Worm (Caenorhabditis elegans) whole organism, L4 larva: ENCODE measurements around the gene ZK218.4.

Experiments used
- D1046.2 ChIP-seq: fragments of 200-800 bp; sonication (Bioruptor generic); IDR thresholded peaks from 2 replicates; pipeline ENCODE4 v1.3.6; 2022; ENCODE audit warnings: missing genetic modification characterization, missing compliant biosample characterization
- F37D6.2 ChIP-seq: sonication (generic microtip); optimal IDR thresholded peaks from 2 replicates; lab custom pipeline; 2016; ENCODE audit warnings: mild to moderate bottlenecking, missing genetic modification characterization, missing compliant biosample characterization
- F44E2.7 ChIP-seq: fragments of 200-800 bp; sonication (Bioruptor generic); IDR thresholded peaks from 2 replicates; pipeline ENCODE4 v2.1.2; 2022; ENCODE audit warnings: missing genetic modification characterization, missing compliant biosample characterization
- T20F7.1 ChIP-seq: fragments of 200-800 bp; sonication (Bioruptor generic); optimal IDR thresholded peaks from 2 replicates; lab custom pipeline; 2018; ENCODE audit warnings: mild to moderate bottlenecking, missing genetic modification characterization, missing compliant biosample characterization
- T26A8.4 ChIP-seq: fragments of 200-800 bp; sonication (Bioruptor generic); IDR thresholded peaks from 2 replicates; pipeline ENCODE4 v1.3.6; 2022; ENCODE audit warnings: missing genetic modification characterization, missing compliant biosample characterization
- Y48G9A.11 ChIP-seq: fragments of 200-800 bp; sonication (Bioruptor generic); IDR thresholded peaks from 2 replicates; pipeline ENCODE4 v1.3.6; 2022; ENCODE audit warnings: missing genetic modification reagents, missing genetic modification characterization, missing compliant biosample characterization
- Y75B8A.6 ChIP-seq: fragments of 200-800 bp; sonication (Bioruptor generic); IDR thresholded peaks from 2 replicates; pipeline ENCODE4 v1.3.6; 2022; ENCODE audit warnings: missing genetic modification reagents, missing genetic modification characterization, missing compliant biosample characterization
- ZK337.2 ChIP-seq: fragments of 200-800 bp; sonication (Bioruptor generic); IDR thresholded peaks from 2 replicates; pipeline ENCODE4 v1.3.6; 2022; ENCODE audit warnings: missing genetic modification reagents, missing genetic modification characterization, missing compliant biosample characterization
- aha-1 ChIP-seq: fragments of 150-350 bp; peaks from one replicate; lab custom pipeline; 2014; ENCODE audit warnings: missing biosample characterization, missing genetic modification characterization
- aly-2 ChIP-seq: sonication (generic microtip); optimal IDR thresholded peaks from 2 replicates; lab custom pipeline; 2018; ENCODE audit warnings: missing biosample characterization, missing genetic modification characterization
- ceh-20 ChIP-seq: fragments of 200-800 bp; sonication (Bioruptor generic); IDR thresholded peaks from 2 replicates; pipeline ENCODE4 v1.3.6; 2022; ENCODE audit warnings: missing genetic modification reagents, missing genetic modification characterization, missing compliant biosample characterization
- ceh-32 ChIP-seq: sonication (generic microtip); optimal IDR thresholded peaks from 2 replicates; lab custom pipeline; 2016; ENCODE audit warnings: mild to moderate bottlenecking, missing genetic modification characterization, missing compliant biosample characterization; ENCODE audit not compliant: poor library complexity
- ceh-44 ChIP-seq: fragments of 200-800 bp; sonication (Bioruptor generic); IDR thresholded peaks from 2 replicates; pipeline ENCODE4 v1.3.6; 2022; ENCODE audit warnings: missing genetic modification reagents, missing genetic modification characterization, missing compliant biosample characterization
- ceh-82 ChIP-seq: sonication (generic microtip); optimal IDR thresholded peaks from 2 replicates; lab custom pipeline; 2017; ENCODE audit warnings: missing biosample characterization, missing genetic modification characterization
- ctbp-1 ChIP-seq: fragments of 200-800 bp; sonication (Bioruptor generic); IDR thresholded peaks from 2 replicates; pipeline ENCODE4 v1.3.6; 2022; ENCODE audit warnings: missing genetic modification reagents, missing genetic modification characterization, missing compliant biosample characterization
- daf-8 ChIP-seq: fragments of 200-800 bp; sonication (Bioruptor generic); IDR thresholded peaks from 2 replicates; pipeline ENCODE4 v1.3.6; 2022; ENCODE audit warnings: missing genetic modification characterization, missing compliant biosample characterization
- dmd-9 ChIP-seq: fragments of 200-800 bp; sonication (Bioruptor generic); IDR thresholded peaks from 2 replicates; pipeline ENCODE4 v1.3.6; 2022; ENCODE audit warnings: missing genetic modification reagents, missing genetic modification characterization, missing compliant biosample characterization
- duxl-1 ChIP-seq: sonication (generic microtip); optimal IDR thresholded peaks from 2 replicates; lab custom pipeline; 2016; ENCODE audit warnings: mild to moderate bottlenecking, missing genetic modification characterization, moderate library complexity, missing compliant biosample characterization; ENCODE audit not compliant: poor library complexity
- dve-1 ChIP-seq: sonication (generic microtip); optimal IDR thresholded peaks from 2 replicates; lab custom pipeline; 2017; ENCODE audit warnings: antibody characterized with exemption, mild to moderate bottlenecking, missing genetic modification characterization, missing compliant biosample characterization; ENCODE audit not compliant: insufficient read depth
- gei-8 ChIP-seq: fragments of 200-800 bp; sonication (Bioruptor generic); optimal IDR thresholded peaks from 2 replicates; lab custom pipeline; 2018; ENCODE audit warnings: mild to moderate bottlenecking, missing genetic modification characterization, missing compliant biosample characterization
- hlh-30 ChIP-seq: sonication (generic microtip); optimal IDR thresholded peaks from 2 replicates; lab custom pipeline; 2017; ENCODE audit warnings: antibody characterized with exemption, mild to moderate bottlenecking, missing genetic modification characterization, missing compliant biosample characterization; ENCODE audit not compliant: insufficient read depth
- lin-13 ChIP-seq: fragments of 150-350 bp; optimal IDR thresholded peaks from 2 replicates; lab custom pipeline; 2014; ENCODE audit warnings: missing biosample characterization, missing genetic modification reagents, missing genetic modification characterization
- lin-29 ChIP-seq: fragments of 200-800 bp; sonication (Bioruptor generic); IDR thresholded peaks from 2 replicates; pipeline ENCODE4 v1.3.6; 2022; ENCODE audit warnings: missing genetic modification reagents, missing genetic modification characterization, missing compliant biosample characterization
- mes-2 ChIP-seq: sonication (generic microtip); optimal IDR thresholded peaks from 2 replicates; lab custom pipeline; 2016; ENCODE audit warnings: missing genotype, mild to moderate bottlenecking, missing genetic modification characterization, missing compliant biosample characterization; ENCODE audit not compliant: poor library complexity, severe bottlenecking
- nhr-11 ChIP-seq: fragments of 150-350 bp; optimal IDR thresholded peaks from 2 replicates; lab custom pipeline; 2014; ENCODE audit warnings: missing biosample characterization, missing genetic modification characterization
- nhr-237 ChIP-seq: sonication (generic microtip); optimal IDR thresholded peaks from 2 replicates; lab custom pipeline; 2017; ENCODE audit warnings: missing biosample characterization, missing genetic modification characterization
- nhr-42 ChIP-seq: fragments of 200-800 bp; sonication (Bioruptor generic); IDR thresholded peaks from 2 replicates; pipeline ENCODE4 v1.3.6; 2022; ENCODE audit warnings: missing genetic modification characterization, missing compliant biosample characterization
- nhr-76 ChIP-seq: fragments of 150-350 bp; optimal IDR thresholded peaks from 2 replicates; lab custom pipeline; 2014; ENCODE audit warnings: missing biosample characterization, missing genetic modification characterization
- unc-130 ChIP-seq: sonication (generic microtip); optimal IDR thresholded peaks from 2 replicates; lab custom pipeline; 2016; ENCODE audit warnings: missing genetic modification reagents, missing genetic modification characterization, missing compliant biosample characterization
- unc-39 ChIP-seq: sonication (generic microtip); optimal IDR thresholded peaks from 2 replicates; lab custom pipeline; 2017; ENCODE audit warnings: missing biosample characterization, missing genetic modification characterization
- unc-62 ChIP-seq, 3 experiments: fragments of 150-350 bp in 1 of 3; sonication (generic microtip); optimal IDR thresholded peaks in 2 of 3; peaks in 1 of 3; 1 replicate in 1 of 3; 2 replicates in 2 of 3; lab custom pipeline; 2014 to 2017; ENCODE audit warnings: missing biosample characterization in 3 of 3, missing genetic modification characterization in 3 of 3, missing genetic modification reagents in 3 of 3, missing genotype in 1 of 3

Gene ZK218.4

ce11 chrV:17098669-17099068 lies at the start of gene ZK218.4, which contains the start of gene ZK218.3:
TSS of gene ZK218.4 (plus strand) at chrV:17098854.
TSS of gene ZK218.3 (minus strand) at chrV:17098769.
- TF ChIP-seq F37D6.2 (tag; lab: Kevin White, UChicago) (no peak), ZK337.2 (GFP tag; lab: Robert Waterston, UW) (no peak), nhr-42 (GFP tag; lab: Robert Waterston, UW) (no peak), nhr-237 (tag; lab: Kevin White, UChicago) (no peak), gei-8 (GFP tag; lab: Kevin White, UChicago) (no peak), F44E2.7 (no peak), duxl-1 (tag; lab: Kevin White, UChicago) (no peak), ceh-20 (GFP tag; lab: Robert Waterston, UW) (no peak), D1046.2 (GFP tag; lab: Robert Waterston, UW) (no peak), daf-8 (no peak), Y48G9A.11 (GFP tag; lab: Robert Waterston, UW) (no peak), ceh-44 (GFP tag; lab: Robert Waterston, UW) (no peak), lin-29 (GFP tag; lab: Robert Waterston, UW) (no peak), T26A8.4 (GFP tag; lab: Robert Waterston, UW) (no peak), ceh-82 (tag; lab: Kevin White, UChicago) (no peak), aly-2 (tag; lab: Kevin White, UChicago) (no peak), nhr-11 (tag; lab: Kevin White, UChicago) (no peak)

ce11 chrV:17059987-17060386 lies 38.7 kb upstream of the ZK218.4 start, which contains the start of gene sri-66:
TSS of gene sri-66 (plus strand) at chrV:17060287.
- TF ChIP-seq ctbp-1 (GFP tag; lab: Robert Waterston, UW) (no peak), dmd-9 (GFP tag; lab: Robert Waterston, UW) (no peak), lin-13 (GFP tag; lab: Kevin White, UChicago) (no peak), dve-1 (tag; lab: Kevin White, UChicago) (no peak), unc-39 (tag; lab: Kevin White, UChicago) (no peak)

ce11 chrV:17061585-17061984 lies 37.1 kb upstream of the ZK218.4 start, which contains the start of gene F28B1.9:
TSS of gene F28B1.9 (plus strand) at chrV:17061885.
- TF ChIP-seq nhr-11 (tag; lab: Kevin White, UChicago) (no peak), mes-2 (tag; lab: Kevin White, UChicago) (no peak), unc-62 (GFP tag; optimal IDR thresholded peaks at IDR 0.05 in 1 of 2; lab: Kevin White, UChicago) (peak in 1 of 2 experiments; percentile 15), unc-62 (tag; optimal IDR thresholded peaks at IDR 0.05; lab: Kevin White, UChicago) (no peak)

- TF ChIP-seq T20F7.1 (GFP tag; lab: Kevin White, UChicago): no peak
- no peak for TF ChIP-seq unc-130 (GFP tag; lab: Kevin White, UChicago)
- no peak for TF ChIP-seq nhr-76 (tag; lab: Kevin White, UChicago)
- no peak for TF ChIP-seq aha-1 (tag; lab: Kevin White, UChicago)
- TF ChIP-seq ceh-32 (tag; lab: Kevin White, UChicago): no peak
- TF ChIP-seq F37D6.2 (tag; lab: Kevin White, UChicago): no peak
- no peak for TF ChIP-seq Y75B8A.6 (GFP tag; lab: Robert Waterston, UW)
- TF ChIP-seq, all 104 proteins: peak for 0
Observed at ce11 chrV:17064676-17065075, 34.0 kb upstream of the ZK218.4 start, which contains the start of gene srh-255. TSS of gene srh-255 (plus strand) at chrV:17064976.

ce11 chrV:17066634-17067033 lies 32.0 kb upstream of the ZK218.4 start:
- TF ChIP-seq hlh-30 (tag; lab: Kevin White, UChicago) (no peak), aha-1 (tag; lab: Kevin White, UChicago) (peak; percentile 94)
